Worm (Caenorhabditis elegans): ENCODE results near the gene coq-8.

- TF ChIP-seq med-1 (GFP tag; optimal IDR thresholded peaks at IDR 0.05; ENCODE audit: insufficient read depth) = no peak
- TF ChIP-seq klf-2 (GFP tag; conservative IDR thresholded peaks at IDR 0.05) = no peak
Observed at ce11 chrIII:4849739-4850138, 13.5 kb upstream of the coq-8 start, which contains the start of gene nonu-1.
